Worm (Caenorhabditis elegans) whole organism, L2 larva: Measurements from ENCODE around the gene enee-1.
A peak's percentile ranks its signal among the peaks of the same experiment; 100 is the strongest.

ENCODE experiments used
- C34F6.9 ChIP-seq: fragments of 150-350 bp; optimal IDR thresholded peaks from 2 replicates; lab custom pipeline; 2014; ENCODE audit warnings: missing biosample characterization, missing genetic modification characterization
- F13H6.1 ChIP-seq: sonication (generic microtip); optimal IDR thresholded peaks from 2 replicates; lab custom pipeline; 2016; ENCODE audit warnings: missing genetic modification characterization, missing compliant biosample characterization
- R02D3.7 ChIP-seq: fragments of 150-350 bp; optimal IDR thresholded peaks from 2 replicates; lab custom pipeline; 2014; ENCODE audit warnings: missing biosample characterization, missing genetic modification characterization
- Y55F3AM.14 ChIP-seq: fragments of 200-800 bp; sonication (Bioruptor generic); optimal IDR thresholded peaks from 2 replicates; lab custom pipeline; 2018; ENCODE audit warnings: mild to moderate bottlenecking, missing genetic modification characterization, missing compliant biosample characterization
- ZK546.5 ChIP-seq: sonication (generic microtip); optimal IDR thresholded peaks from 2 replicates; lab custom pipeline; 2017; ENCODE audit warnings: missing biosample characterization, missing genetic modification characterization
- alr-1 ChIP-seq: fragments of 150-350 bp; optimal IDR thresholded peaks from 2 replicates; lab custom pipeline; 2014; ENCODE audit warnings: missing biosample characterization, missing genetic modification characterization
- ama-1 ChIP-seq: fragments of 150-350 bp; optimal IDR thresholded peaks from 2 replicates; lab custom pipeline; 2018; ENCODE audit warnings: inconsistent platforms
- ceh-16 ChIP-seq: fragments of 150-350 bp; optimal IDR thresholded peaks from 2 replicates; lab custom pipeline; 2014; ENCODE audit warnings: missing biosample characterization, missing genetic modification characterization
- ceh-82 ChIP-seq: fragments of 150-350 bp; optimal IDR thresholded peaks from 2 replicates; lab custom pipeline; 2014; ENCODE audit warnings: missing biosample characterization, missing genetic modification characterization
- crh-2 ChIP-seq: sonication (generic microtip); optimal IDR thresholded peaks from 2 replicates; lab custom pipeline; 2017; ENCODE audit warnings: missing biosample characterization, missing genetic modification characterization
- dmd-4 ChIP-seq: sonication (generic microtip); optimal IDR thresholded peaks from 2 replicates; lab custom pipeline; 2017; ENCODE audit warnings: missing biosample characterization, missing genetic modification characterization
- egl-27 ChIP-seq: sonication (generic microtip); optimal IDR thresholded peaks from 3 replicates; lab custom pipeline; 2017; ENCODE audit warnings: missing biosample characterization, missing genetic modification reagents, missing genetic modification characterization
- elt-1 ChIP-seq: fragments of 150-350 bp; optimal IDR thresholded peaks from 2 replicates; lab custom pipeline; 2014; ENCODE audit warnings: missing biosample characterization, missing genetic modification characterization
- gmeb-1 ChIP-seq: fragments of 150-350 bp; optimal IDR thresholded peaks from 2 replicates; lab custom pipeline; 2014; ENCODE audit warnings: missing biosample characterization, missing genetic modification characterization
- lin-13 ChIP-seq: fragments of 150-350 bp; optimal IDR thresholded peaks from 2 replicates; lab custom pipeline; 2014; ENCODE audit warnings: missing biosample characterization, missing genetic modification reagents, missing genetic modification characterization
- lsy-2 ChIP-seq, 2 experiments: fragments of 150-350 bp in 1 of 2; sonication (generic microtip) in 1 of 2; optimal IDR thresholded peaks; 2 replicates each; lab custom pipeline; 2014 to 2017; ENCODE audit warnings: missing biosample characterization in 2 of 2, missing genetic modification characterization in 2 of 2
- mab-5 ChIP-seq: fragments of 150-350 bp; optimal IDR thresholded peaks from 2 replicates; lab custom pipeline; 2014; ENCODE audit warnings: missing biosample characterization, missing genetic modification characterization
- mbf-1 ChIP-seq: sonication (generic microtip); optimal IDR thresholded peaks from 2 replicates; lab custom pipeline; 2017; ENCODE audit warnings: missing biosample characterization, missing genetic modification characterization
- mdl-1 ChIP-seq, 2 experiments: fragments of 150-350 bp in 1 of 2; sonication (generic microtip) in 1 of 2; optimal IDR thresholded peaks; 2 replicates each; lab custom pipeline; 2017; ENCODE audit warnings: missing biosample characterization in 2 of 2, missing genetic modification characterization in 2 of 2
- nhr-10 ChIP-seq: sonication (generic microtip); optimal IDR thresholded peaks from 2 replicates; lab custom pipeline; 2017; ENCODE audit warnings: missing biosample characterization, missing genetic modification characterization
- nhr-11 ChIP-seq: fragments of 150-350 bp; optimal IDR thresholded peaks from 2 replicates; lab custom pipeline; 2014; ENCODE audit warnings: missing biosample characterization, missing genetic modification characterization
- nhr-12 ChIP-seq: fragments of 150-350 bp; optimal IDR thresholded peaks from 2 replicates; lab custom pipeline; 2014; ENCODE audit warnings: missing biosample characterization, missing genetic modification characterization
- nhr-129 ChIP-seq: fragments of 150-350 bp; optimal IDR thresholded peaks from 2 replicates; lab custom pipeline; 2014; ENCODE audit warnings: missing biosample characterization, missing genetic modification characterization
- nhr-21 ChIP-seq: fragments of 150-350 bp; optimal IDR thresholded peaks from 2 replicates; lab custom pipeline; 2014; ENCODE audit warnings: missing biosample characterization, missing genetic modification characterization
- nhr-237 ChIP-seq: fragments of 150-350 bp; optimal IDR thresholded peaks from 2 replicates; lab custom pipeline; 2014; ENCODE audit warnings: missing biosample characterization, missing genetic modification characterization
- nhr-25 ChIP-seq: fragments of 150-350 bp; sonication (generic microtip); optimal IDR thresholded peaks from 3 replicates; lab custom pipeline; 2014; ENCODE audit warnings: missing biosample characterization, missing genetic modification characterization
- nhr-6 ChIP-seq: fragments of 150-350 bp; optimal IDR thresholded peaks from 2 replicates; lab custom pipeline; 2014; ENCODE audit warnings: missing biosample characterization, missing genetic modification characterization
- nhr-77 ChIP-seq: fragments of 150-350 bp; optimal IDR thresholded peaks from 2 replicates; lab custom pipeline; 2014; ENCODE audit warnings: missing biosample characterization, missing genetic modification characterization
- skn-1 ChIP-seq: sonication (generic microtip); optimal IDR thresholded peaks from 2 replicates; lab custom pipeline; 2017; ENCODE audit warnings: missing biosample characterization, missing genetic modification characterization
- sma-3 ChIP-seq: sonication (generic microtip); optimal IDR thresholded peaks from 2 replicates; lab custom pipeline; 2016; ENCODE audit warnings: missing genetic modification reagents, missing genetic modification characterization, missing compliant biosample characterization
- unc-39 ChIP-seq: fragments of 150-350 bp; optimal IDR thresholded peaks from 2 replicates; lab custom pipeline; 2014; ENCODE audit warnings: missing biosample characterization, missing genetic modification characterization
- unc-55 ChIP-seq: fragments of 150-350 bp; sonication (generic microtip); optimal IDR thresholded peaks from 3 replicates; lab custom pipeline; 2014; ENCODE audit warnings: missing biosample characterization, missing genetic modification reagents, missing genetic modification characterization
- unc-62 ChIP-seq: fragments of 150-350 bp; optimal IDR thresholded peaks from 2 replicates; lab custom pipeline; 2014; ENCODE audit warnings: missing biosample characterization, missing genetic modification reagents, missing genetic modification characterization
- zag-1 ChIP-seq: fragments of 150-350 bp; optimal IDR thresholded peaks from 2 replicates; lab custom pipeline; 2014; ENCODE audit warnings: missing biosample characterization, missing genetic modification characterization
- ztf-1 ChIP-seq: fragments of 200-800 bp; sonication (Bioruptor generic); conservative IDR thresholded peaks from 2 replicates; pipeline ENCODE4 v1.3.6; 2022; ENCODE audit warnings: missing genetic modification characterization, missing compliant biosample characterization
- ztf-11 ChIP-seq: sonication (generic microtip); optimal IDR thresholded peaks from 2 replicates; lab custom pipeline; 2017; ENCODE audit warnings: missing biosample characterization, missing genetic modification characterization
- ztf-4 ChIP-seq: fragments of 150-350 bp; optimal IDR thresholded peaks from 2 replicates; lab custom pipeline; 2014; ENCODE audit warnings: missing biosample characterization, missing genetic modification characterization

Gene enee-1

ce11 chrII:28283-28682, 3.8 kb downstream of the enee-1 start, which contains the start of gene F23F1.4:
Gene F23F1.4 (minus strand): TSS chrII:28423.
- TF ChIP-seq ztf-1 (GFP tag; lab: Robert Waterston, UW) = no peak
- TF ChIP-seq nhr-6 (tag; lab: Kevin White, UChicago) = peak; percentile 85
- no peak for TF ChIP-seq zag-1 (tag; lab: Kevin White, UChicago)
- TF ChIP-seq nhr-25 (tag; lab: Kevin White, UChicago) = peak; percentile 53
- TF ChIP-seq, all 48 proteins: peak for 2

- peak; percentile 91 for TF ChIP-seq nhr-6 (tag; lab: Kevin White, UChicago)
- no peak for TF ChIP-seq C34F6.9
Measured at ce11 chrII:29578-29977, 5.1 kb downstream of the enee-1 start.

ce11 chrII:31521-31920, 7.1 kb downstream of the enee-1 start, which contains the start of the genes F23F1.5 and fbxc-54:
Gene F23F1.5 (minus strand): TSS chrII:31584.
Gene fbxc-54 (plus strand): TSS chrII:31719.
- peak; percentile 80 for TF ChIP-seq unc-55 (GFP tag; lab: Kevin White, UChicago)
- peak; percentile 15 for TF ChIP-seq crh-2 (tag; lab: Kevin White, UChicago)
- no peak for TF ChIP-seq Y55F3AM.14 (GFP tag; lab: Kevin White, UChicago)
- TF ChIP-seq unc-39 (tag; lab: Kevin White, UChicago) = no peak
- TF ChIP-seq nhr-21 (tag; lab: Kevin White, UChicago) = no peak
- TF ChIP-seq lsy-2 (tag; optimal IDR thresholded peaks at IDR 0.05; lab: Kevin White, UChicago) = peak in 1 of 2 experiments; percentile 54
- no peak for TF ChIP-seq ama-1
- TF ChIP-seq mdl-1 (tag; optimal IDR thresholded peaks at IDR 0.05; lab: Kevin White, UChicago) = no peak
- no peak for TF ChIP-seq sma-3 (GFP tag; lab: Kevin White, UChicago)
- no peak for TF ChIP-seq mbf-1 (tag; lab: Kevin White, UChicago)
- no peak for TF ChIP-seq ztf-11 (tag; lab: Kevin White, UChicago)
- TF ChIP-seq ceh-82 = no peak
- TF ChIP-seq elt-1 (tag; lab: Kevin White, UChicago) = no peak
- no peak for TF ChIP-seq gmeb-1 (tag; lab: Kevin White, UChicago)
- TF ChIP-seq ztf-1 (GFP tag; lab: Robert Waterston, UW) = no peak
- TF ChIP-seq nhr-25 (tag; lab: Kevin White, UChicago) = no peak
- TF ChIP-seq egl-27 (tag; lab: Kevin White, UChicago) = no peak
- no peak for TF ChIP-seq ztf-4 (tag; lab: Kevin White, UChicago)
- no peak for TF ChIP-seq nhr-12
- TF ChIP-seq skn-1 = no peak
- TF ChIP-seq R02D3.7 (tag; lab: Kevin White, UChicago) = no peak
- no peak for TF ChIP-seq mab-5 (tag; lab: Kevin White, UChicago)
- TF ChIP-seq unc-62 (GFP tag; lab: Kevin White, UChicago) = no peak
- no peak for TF ChIP-seq F13H6.1 (tag; lab: Kevin White, UChicago)
- TF ChIP-seq ceh-16 (tag; lab: Kevin White, UChicago) = no peak
- no peak for TF ChIP-seq lin-13 (GFP tag; lab: Kevin White, UChicago)
- peak; percentile 88 for TF ChIP-seq nhr-6 (tag; lab: Kevin White, UChicago)
- no peak for TF ChIP-seq nhr-11 (tag; lab: Kevin White, UChicago)
- no peak for TF ChIP-seq dmd-4 (tag; lab: Kevin White, UChicago)
- TF ChIP-seq alr-1 (tag; lab: Kevin White, UChicago) = no peak
- peak; percentile 49 for TF ChIP-seq C34F6.9
- no peak for TF ChIP-seq nhr-77
- peak; percentile 19 for TF ChIP-seq nhr-129 (tag; lab: Kevin White, UChicago)
- no peak for TF ChIP-seq ZK546.5 (tag; lab: Kevin White, UChicago)
- no peak for TF ChIP-seq nhr-10 (tag; lab: Kevin White, UChicago)
- TF ChIP-seq nhr-237 = no peak
- TF ChIP-seq, all 48 proteins: peak for 6

ce11 chrII:33904-34303, 9.4 kb downstream of the enee-1 start, which contains the start of gene F23F1.2:
Gene F23F1.2 (plus strand): TSS chrII:34204.
- TF ChIP-seq nhr-12 = no peak
- TF ChIP-seq ceh-82 = no peak
- no peak for TF ChIP-seq unc-62 (GFP tag; lab: Kevin White, UChicago)
- no peak for TF ChIP-seq nhr-21 (tag; lab: Kevin White, UChicago)
- TF ChIP-seq nhr-237 = no peak
- TF ChIP-seq, all 48 proteins: peak for 0
